Worm (Caenorhabditis elegans) whole organism, L4/young adult: ENCODE results near the gene coq-3.

ENCODE experiments used
- W03F9.2 ChIP-seq: fragments of 150-350 bp; optimal IDR thresholded peaks from 2 replicates; lab custom pipeline; 2014; ENCODE audit warnings: missing biosample characterization, missing genetic modification characterization
- dao-5 ChIP-seq: sonication (generic microtip); optimal IDR thresholded peaks from 2 replicates; lab custom pipeline; 2016; ENCODE audit warnings: missing genotype, missing genetic modification characterization, moderate library complexity, missing compliant biosample characterization

DNA sequence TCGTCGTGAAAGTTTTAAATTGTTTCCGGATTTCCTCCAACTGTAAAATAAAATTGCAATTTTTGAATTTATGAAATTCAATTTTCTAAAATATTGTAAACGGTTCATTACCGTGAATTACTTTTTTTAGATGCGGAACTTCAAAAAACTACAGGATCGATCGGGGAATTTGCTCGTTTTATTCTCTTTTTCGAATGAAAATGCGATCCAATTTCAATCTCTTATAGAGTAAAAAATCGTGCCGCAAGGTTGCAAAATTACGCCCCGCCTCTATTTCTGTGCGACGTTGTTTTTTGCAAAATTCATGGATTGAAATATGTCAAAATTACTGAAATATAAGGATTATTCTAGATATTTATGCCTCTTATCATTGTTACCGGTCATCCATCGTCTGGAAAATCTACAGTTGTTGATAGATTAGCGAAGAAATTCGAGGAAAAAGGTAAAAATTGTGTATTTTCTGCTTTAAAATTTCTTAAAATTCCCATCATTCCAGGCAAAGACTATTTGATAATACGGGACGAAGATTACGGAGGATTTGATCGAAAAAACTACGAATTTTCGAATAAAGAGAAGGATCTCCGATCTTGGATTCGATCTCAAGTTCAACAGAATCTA is 26.8 kb downstream of the coq-3 start, which contains the start of gene Y57G11C.43:
- TF ChIP-seq W03F9.2 (tag; lab: Kevin White, UChicago) (no peak), dao-5 (tag; lab: Kevin White, UChicago) (no peak)
